Worm (Caenorhabditis elegans) whole organism, late embryonic: ENCODE measurements around the gene hil-4.

ENCODE experiments used
- F13H6.1 ChIP-seq: sonication (generic microtip); optimal IDR thresholded peaks from 2 replicates; lab custom pipeline; 2016; ENCODE audit warnings: missing genetic modification characterization, missing compliant biosample characterization
- K09A11.1 ChIP-seq: sonication (generic microtip); optimal IDR thresholded peaks from 2 replicates; lab custom pipeline; 2017; ENCODE audit warnings: antibody characterized with exemption, mild to moderate bottlenecking, missing genetic modification characterization, missing compliant biosample characterization; ENCODE audit not compliant: insufficient read depth
- hlh-30 ChIP-seq: sonication (generic microtip); optimal IDR thresholded peaks from 2 replicates; lab custom pipeline; 2017; ENCODE audit warnings: antibody characterized with exemption, missing genetic modification characterization, missing compliant biosample characterization; ENCODE audit not compliant: insufficient read depth
- madf-2 ChIP-seq: sonication (generic microtip); optimal IDR thresholded peaks from 2 replicates; lab custom pipeline; 2017; ENCODE audit warnings: missing genetic modification characterization, missing compliant biosample characterization
- nfya-1 ChIP-seq: sonication (generic microtip); optimal IDR thresholded peaks from 2 replicates; lab custom pipeline; 2017; ENCODE audit warnings: missing genetic modification characterization, mild to moderate bottlenecking, missing compliant biosample characterization, antibody characterized with exemption, moderate library complexity
- pag-3 ChIP-seq: sonication (generic microtip); optimal IDR thresholded peaks from 2 replicates; lab custom pipeline; 2016; ENCODE audit warnings: missing compliant biosample characterization, missing genetic modification characterization, borderline replicate concordance
- pat-9 ChIP-seq: fragments of 200-800 bp; sonication (Bioruptor generic); optimal IDR thresholded peaks from 2 replicates; lab custom pipeline; 2018; ENCODE audit warnings: mild to moderate bottlenecking, missing genetic modification characterization, moderate library complexity, missing compliant biosample characterization
- pax-1 ChIP-seq: fragments of 150-350 bp; optimal IDR thresholded peaks from 2 replicates; lab custom pipeline; 2014; ENCODE audit warnings: missing biosample characterization, missing genetic modification characterization

DNA sequence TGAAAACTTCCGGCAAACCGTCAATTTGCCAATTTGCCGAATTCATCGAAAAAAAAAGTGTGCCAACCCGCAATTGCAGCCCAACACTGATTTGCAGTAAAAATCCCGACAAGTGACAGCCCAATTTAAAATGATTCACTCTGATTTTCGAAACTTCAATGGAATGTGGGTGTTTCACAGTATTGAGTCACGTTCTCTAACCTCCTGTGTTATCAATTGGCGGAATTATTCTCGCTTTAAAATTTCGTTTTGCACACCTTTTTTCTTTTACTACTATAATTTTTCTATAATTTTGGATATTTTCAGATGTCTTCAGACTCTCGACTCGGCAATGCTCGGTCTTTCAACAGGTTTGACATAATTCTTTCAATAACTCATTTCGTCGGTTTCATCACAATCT is 31.8 kb upstream of the hil-4 start, which contains the start of gene F39G3.5:
- TF ChIP-seq pag-3 (no peak), nfya-1 (tag; lab: Kevin White, UChicago) (no peak), madf-2 (tag; lab: Kevin White, UChicago) (no peak), pat-9 (no peak), hlh-30 (tag; lab: Kevin White, UChicago) (no peak), pax-1 (tag; lab: Kevin White, UChicago) (no peak), F13H6.1 (tag; lab: Kevin White, UChicago) (no peak), K09A11.1 (tag; lab: Kevin White, UChicago) (no peak)
